Fruit fly (Drosophila melanogaster) whole organism, wandering third instar larva: ENCODE measurements around the gene CG4238.

Experiments
- Dfd ChIP-seq: fragments of >200 bp; optimal IDR thresholded peaks from 2 replicates; lab custom pipeline; 2017; ENCODE audit warnings: missing biosample characterization, missing genetic modification characterization
- GATAd ChIP-seq: sonication (Bioruptor generic); optimal IDR thresholded peaks from 2 replicates; lab custom pipeline; 2016; ENCODE audit warnings: missing biosample characterization, missing genetic modification characterization
- Hr83 ChIP-seq: fragments of 200-300 bp; sonication (Bioruptor generic); optimal IDR thresholded peaks from 2 replicates; lab custom pipeline; 2016; ENCODE audit warnings: missing biosample characterization, mild to moderate bottlenecking, missing genetic modification characterization, moderate library complexity; ENCODE audit not compliant: poor library complexity, severe bottlenecking
- Mio ChIP-seq: sonication (Bioruptor generic); optimal IDR thresholded peaks from 2 replicates; lab custom pipeline; 2016; ENCODE audit warnings: missing biosample characterization, missing genetic modification characterization
- Myc ChIP-seq: fragments of >200 bp; optimal IDR thresholded peaks from 2 replicates; lab custom pipeline; 2017
- N ChIP-seq: fragments of >200 bp; optimal IDR thresholded peaks from 2 replicates; lab custom pipeline; 2018; ENCODE audit warnings: missing biosample characterization, missing external identifiers, missing genetic modification characterization
- dmrt93B ChIP-seq: fragments of 200-800 bp; sonication (Bioruptor generic); optimal IDR thresholded peaks from 2 replicates; lab custom pipeline; 2018; ENCODE audit warnings: missing biosample characterization, mild to moderate bottlenecking, missing genetic modification characterization
- psq ChIP-seq: fragments of 200-800 bp; sonication (Bioruptor generic); optimal IDR thresholded peaks from 3 replicates; lab custom pipeline; 2017; ENCODE audit warnings: missing biosample characterization, mild to moderate bottlenecking, missing genetic modification characterization, moderate library complexity
- sv ChIP-seq: fragments of 200-800 bp; sonication (Bioruptor generic); optimal IDR thresholded peaks from 3 replicates; lab custom pipeline; 2016; ENCODE audit warnings: missing biosample characterization, missing genetic modification characterization

DNA sequence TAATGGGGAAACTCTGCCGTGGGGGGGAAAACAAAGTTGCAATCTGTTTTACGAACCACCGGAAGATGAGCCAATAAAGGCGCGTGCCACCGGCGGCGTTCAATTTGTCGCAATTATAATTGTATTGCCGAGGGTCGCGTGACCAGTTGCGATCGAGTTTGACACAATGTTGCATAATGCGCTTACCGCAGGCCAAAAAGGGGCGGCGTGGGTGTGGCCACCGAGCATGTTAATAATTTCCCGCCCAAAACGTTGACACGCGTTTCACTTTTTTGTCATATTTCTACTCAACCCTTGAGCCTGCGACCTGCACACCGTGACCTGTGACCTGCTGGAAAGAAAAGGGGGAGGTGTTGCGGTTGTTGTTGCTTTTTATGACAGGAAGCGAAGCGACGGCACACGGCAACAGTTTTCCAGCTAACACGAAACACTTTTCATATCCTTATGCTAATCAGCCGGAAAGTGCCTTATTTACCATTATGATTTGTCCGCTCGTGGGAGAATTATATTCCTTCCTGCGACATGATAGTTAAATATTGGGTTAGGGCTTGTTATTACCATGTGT, 47.6 kb upstream of the CG4238 start:
- TF ChIP-seq Hr83 (GFP tag; lab: Kevin White, UChicago) (no peak), N (GFP tag; lab: Kevin White, UChicago) (no peak), Mio (no peak), sv (no peak), GATAd (GFP tag; lab: Kevin White, UChicago) (no peak), psq (no peak), Myc (lab: Kevin White, UChicago) (no peak), Dfd (no peak), dmrt93B (no peak)
